Worm (Caenorhabditis elegans): ENCODE results near the gene F25B5.6.

Gene F25B5.6

ce11 chrIII:5897468-5897867, 51.1 kb downstream of the F25B5.6 start:
- TF ChIP-seq ceh-27 (GFP tag; optimal IDR thresholded peaks at IDR 0.05): no peak
- TF ChIP-seq efl-1 (GFP tag; optimal IDR thresholded peaks at IDR 0.05): peak; percentile 30
